Fruit fly (Drosophila melanogaster) whole organism, embryonic: ENCODE data around the gene CG44362.
A peak's percentile ranks its signal among the peaks of the same experiment; 100 is the strongest.

Experiments
- Adf1 ChIP-seq: fragments of 200-800 bp; sonication (Bioruptor generic); IDR thresholded peaks from 2 replicates; pipeline ENCODE4 v1.3.6; 2022; ENCODE audit warnings: missing biosample characterization, missing genetic modification characterization
- Antp ChIP-seq: fragments of 200-800 bp; sonication (Bioruptor generic); optimal IDR thresholded peaks from 3 replicates; lab custom pipeline; 2016; ENCODE audit warnings: missing biosample characterization, missing genetic modification characterization
- Atf-2 ChIP-seq: fragments of 200-800 bp; sonication (Bioruptor generic); optimal IDR thresholded peaks from 2 replicates; lab custom pipeline; 2016; ENCODE audit warnings: missing biosample characterization, missing genetic modification characterization
- CG10274 ChIP-seq: fragments of 200-800 bp; sonication (Bioruptor generic); optimal IDR thresholded peaks from 3 replicates; lab custom pipeline; 2017; ENCODE audit warnings: missing biosample characterization, mild to moderate bottlenecking, missing genetic modification characterization
- CG10979 ChIP-seq: fragments of 200-800 bp; sonication (Bioruptor generic); optimal IDR thresholded peaks from 2 replicates; lab custom pipeline; 2018; ENCODE audit warnings: missing biosample characterization, mild to moderate bottlenecking, missing genetic modification characterization, moderate library complexity
- CG11247 ChIP-seq: fragments of 200-800 bp; sonication (Bioruptor generic); IDR thresholded peaks from 2 replicates; pipeline ENCODE4 v1.3.6; 2022; ENCODE audit warnings: missing biosample characterization, missing genetic modification characterization
- CG12659 ChIP-seq: fragments of 200-800 bp; sonication (Bioruptor generic); optimal IDR thresholded peaks from 3 replicates; lab custom pipeline; 2017; ENCODE audit warnings: mild to moderate bottlenecking, missing biosample characterization, missing genetic modification reagents, missing genetic modification characterization
- CG1603 ChIP-seq: fragments of 200-800 bp; sonication (Bioruptor generic); optimal IDR thresholded peaks from 2 replicates; lab custom pipeline; 2019; ENCODE audit warnings: missing biosample characterization, mild to moderate bottlenecking, missing genetic modification characterization, moderate library complexity
- CG17328 ChIP-seq: fragments of 200-800 bp; sonication (Bioruptor generic); IDR thresholded peaks from 2 replicates; pipeline ENCODE4 v1.3.6; 2022; ENCODE audit warnings: missing biosample characterization, missing genetic modification characterization
- CG2678 ChIP-seq: fragments of 200-800 bp; sonication (Bioruptor generic); optimal IDR thresholded peaks from 3 replicates; lab custom pipeline; 2019; ENCODE audit warnings: missing biosample characterization, mild to moderate bottlenecking, missing genetic modification characterization, moderate library complexity
- CG32532 ChIP-seq: fragments of 200-800 bp; sonication (Bioruptor generic); IDR thresholded peaks from 2 replicates; pipeline ENCODE4 v1.3.6; 2022; ENCODE audit warnings: missing biosample characterization, missing genetic modification characterization
- CG32772 ChIP-seq: fragments of 200-800 bp; sonication (Bioruptor generic); IDR thresholded peaks from 2 replicates; pipeline ENCODE4 v1.3.6; 2022; ENCODE audit warnings: missing biosample characterization, missing genetic modification characterization
- CG4282 ChIP-seq: fragments of 200-800 bp; sonication (Bioruptor generic); optimal IDR thresholded peaks from 2 replicates; lab custom pipeline; 2016; ENCODE audit warnings: missing biosample characterization, missing genetic modification characterization
- CG4328 ChIP-seq: fragments of 200-800 bp; sonication (Bioruptor generic); optimal IDR thresholded peaks from 3 replicates; lab custom pipeline; 2017; ENCODE audit warnings: missing biosample characterization, missing genetic modification reagents, missing genetic modification characterization
- CG6254 ChIP-seq: fragments of 200-800 bp; sonication (Bioruptor generic); optimal IDR thresholded peaks from 3 replicates; lab custom pipeline; 2017; ENCODE audit warnings: mild to moderate bottlenecking, missing biosample characterization, missing genetic modification reagents, missing genetic modification characterization
- CG6272 ChIP-seq: fragments of 200-800 bp; sonication (Bioruptor generic); IDR thresholded peaks from 2 replicates; pipeline ENCODE4 v1.3.6; 2022; ENCODE audit warnings: missing biosample characterization, missing genetic modification characterization
- CG6765 ChIP-seq: fragments of 200-800 bp; sonication (Bioruptor generic); optimal IDR thresholded peaks from 3 replicates; lab custom pipeline; 2017; ENCODE audit warnings: missing biosample characterization, mild to moderate bottlenecking, missing genetic modification characterization
- CG7372 ChIP-seq: fragments of 200-800 bp; sonication (Bioruptor generic); IDR thresholded peaks from 2 replicates; pipeline ENCODE4 v1.3.6; 2022; ENCODE audit warnings: missing biosample characterization, missing genetic modification characterization
- CG7839 ChIP-seq: fragments of 200-800 bp; sonication (Bioruptor generic); optimal IDR thresholded peaks from 3 replicates; lab custom pipeline; 2018; ENCODE audit warnings: missing biosample characterization, mild to moderate bottlenecking, missing genetic modification characterization, moderate library complexity
- CG7928 ChIP-seq: fragments of 200-800 bp; sonication (Bioruptor generic); optimal IDR thresholded peaks from 2 replicates; lab custom pipeline; 2017; ENCODE audit warnings: missing biosample characterization, mild to moderate bottlenecking, missing genetic modification characterization
- CG8924 ChIP-seq: fragments of 200-800 bp; optimal IDR thresholded peaks from 3 replicates; lab custom pipeline; 2019; ENCODE audit warnings: missing biosample characterization, mild to moderate bottlenecking, missing genetic modification characterization, moderate library complexity
- CG9727 ChIP-seq: fragments of 200-800 bp; sonication (Bioruptor generic); optimal IDR thresholded peaks from 3 replicates; lab custom pipeline; 2017; ENCODE audit warnings: missing biosample characterization, mild to moderate bottlenecking, missing genetic modification characterization
- CG9797 ChIP-seq: fragments of 200-800 bp; sonication (Bioruptor generic); optimal IDR thresholded peaks from 3 replicates; lab custom pipeline; 2018; ENCODE audit warnings: missing biosample characterization, mild to moderate bottlenecking, missing genetic modification characterization
- ERR ChIP-seq: fragments of 200-800 bp; sonication (Bioruptor generic); optimal IDR thresholded peaks from 2 replicates; lab custom pipeline; 2016; ENCODE audit warnings: missing biosample characterization, missing genetic modification characterization
- Hr51 ChIP-seq, 2 experiments: fragments of 200-800 bp; sonication (Bioruptor generic); optimal IDR thresholded peaks; 2 replicates in 1 of 2; 3 replicates in 1 of 2; lab custom pipeline; 2016 to 2018; ENCODE audit warnings: missing biosample characterization in 2 of 2, missing genetic modification characterization in 2 of 2, mild to moderate bottlenecking in 1 of 2, moderate library complexity in 1 of 2
- Kr ChIP-seq: fragments of 200-800 bp; sonication (Bioruptor generic); optimal IDR thresholded peaks from 2 replicates; lab custom pipeline; 2017; ENCODE audit warnings: missing biosample characterization, mild to moderate bottlenecking, missing genetic modification characterization
- Nf-YA ChIP-seq: fragments of 200-800 bp; sonication (Bioruptor generic); IDR thresholded peaks from 2 replicates; pipeline ENCODE4 v1.3.6; 2022; ENCODE audit warnings: missing biosample characterization, missing genetic modification characterization
- Nf-YB ChIP-seq: fragments of 200-800 bp; sonication (Bioruptor generic); optimal IDR thresholded peaks from 3 replicates; lab custom pipeline; 2019; ENCODE audit warnings: missing biosample characterization, mild to moderate bottlenecking, missing genetic modification characterization, moderate library complexity
- Oli ChIP-seq: fragments of 200-800 bp; sonication (Bioruptor generic); optimal IDR thresholded peaks from 2 replicates; lab custom pipeline; 2018; ENCODE audit warnings: missing biosample characterization, mild to moderate bottlenecking, missing genetic modification characterization, moderate library complexity
- Sry-β ChIP-seq: fragments of 200-800 bp; sonication (Bioruptor generic); optimal IDR thresholded peaks from 2 replicates; lab custom pipeline; 2018; ENCODE audit warnings: missing biosample characterization, mild to moderate bottlenecking, missing genetic modification characterization, moderate library complexity
- Stat92E ChIP-seq, 3 experiments: fragments of >200 bp in 2 of 3; fragments of 200-800 bp in 1 of 3; sonication (Bioruptor generic) in 1 of 3; optimal IDR thresholded peaks; 2 replicates each; lab custom pipeline; 2017 to 2019; ENCODE audit warnings: missing biosample characterization in 3 of 3, missing genetic modification characterization in 3 of 3, mild to moderate bottlenecking in 1 of 3, moderate library complexity in 1 of 3
- TFAM ChIP-seq: fragments of 200-800 bp; sonication (Bioruptor generic); optimal IDR thresholded peaks from 2 replicates; lab custom pipeline; 2017; ENCODE audit warnings: missing biosample characterization, missing genetic modification characterization, inconsistent platforms
- amos ChIP-seq: fragments of 200-800 bp; sonication (Bioruptor generic); IDR thresholded peaks from 2 replicates; pipeline ENCODE4 v1.3.6; 2022; ENCODE audit warnings: missing biosample characterization, missing genetic modification characterization; ENCODE audit not compliant: partially characterized antibody
- danr ChIP-seq: fragments of 200-800 bp; sonication (Bioruptor generic); IDR thresholded peaks from 2 replicates; pipeline ENCODE4 v1.3.6; 2022; ENCODE audit warnings: missing biosample characterization, missing genetic modification characterization
- ftz-f1 ChIP-seq: fragments of 200-800 bp; sonication (Bioruptor generic); optimal IDR thresholded peaks from 2 replicates; lab custom pipeline; 2016; ENCODE audit warnings: missing biosample characterization, missing genetic modification characterization
- gsb ChIP-seq: fragments of 200-800 bp; sonication (Bioruptor generic); IDR thresholded peaks from 2 replicates; pipeline ENCODE4 v1.3.6; 2022; ENCODE audit warnings: missing biosample characterization, missing genetic modification characterization
- gt ChIP-seq: fragments of 200-800 bp; sonication (Bioruptor generic); IDR thresholded peaks from 2 replicates; pipeline ENCODE4 v1.3.6; 2022; ENCODE audit warnings: missing biosample characterization, missing genetic modification characterization
- hkb ChIP-seq, 2 experiments: fragments of 200-800 bp in 1 of 2; fragments of >200 bp in 1 of 2; sonication (Bioruptor generic) in 1 of 2; IDR thresholded peaks in 1 of 2; optimal IDR thresholded peaks in 1 of 2; 2 replicates each; pipeline versions ENCODE4 v1.3.6 to Lab custom; 2017 to 2022; ENCODE audit warnings: missing biosample characterization in 1 of 2, missing genetic modification characterization in 1 of 2
- jing ChIP-seq: fragments of 200-800 bp; sonication (Bioruptor generic); optimal IDR thresholded peaks from 2 replicates; lab custom pipeline; 2018; ENCODE audit warnings: missing biosample characterization, mild to moderate bottlenecking, missing genetic modification characterization
- kah ChIP-seq: fragments of 200-800 bp; sonication (Bioruptor generic); optimal IDR thresholded peaks from 2 replicates; lab custom pipeline; 2018; ENCODE audit warnings: missing biosample characterization, mild to moderate bottlenecking, missing genetic modification characterization
- lab ChIP-seq: fragments of 200-800 bp; sonication (Bioruptor generic); optimal IDR thresholded peaks from 3 replicates; lab custom pipeline; 2017; ENCODE audit warnings: missing biosample characterization, missing genetic modification characterization, mild to moderate bottlenecking, moderate library complexity, missing genetic modification reagents
- pfk ChIP-seq: fragments of 200-800 bp; sonication (Bioruptor generic); optimal IDR thresholded peaks from 2 replicates; lab custom pipeline; 2018; ENCODE audit warnings: missing biosample characterization, mild to moderate bottlenecking, missing genetic modification characterization, moderate library complexity
- pnt ChIP-seq: fragments of 200-800 bp; sonication (Bioruptor generic); optimal IDR thresholded peaks from 3 replicates; lab custom pipeline; 2016; ENCODE audit warnings: missing biosample characterization, missing genetic modification characterization
- slbo ChIP-seq: fragments of 200-800 bp; sonication (Bioruptor generic); IDR thresholded peaks from 2 replicates; pipeline ENCODE4 v1.3.6; 2022; ENCODE audit warnings: missing biosample characterization, missing genetic modification characterization
- trem ChIP-seq: fragments of 200-800 bp; optimal IDR thresholded peaks from 3 replicates; lab custom pipeline; 2019; ENCODE audit warnings: missing biosample characterization, mild to moderate bottlenecking, missing genetic modification characterization, moderate library complexity
- trh ChIP-seq: fragments of 200-800 bp; sonication (Bioruptor generic); optimal IDR thresholded peaks from 2 replicates; lab custom pipeline; 2016; ENCODE audit warnings: missing biosample characterization, missing genetic modification characterization
- vnd ChIP-seq: fragments of 200-800 bp; sonication (Bioruptor generic); IDR thresholded peaks from 3 replicates; pipeline ENCODE4 v1.3.6; 2022; ENCODE audit warnings: missing biosample characterization, missing genetic modification characterization; ENCODE audit not compliant: partially characterized antibody

Gene CG44362

DNA sequence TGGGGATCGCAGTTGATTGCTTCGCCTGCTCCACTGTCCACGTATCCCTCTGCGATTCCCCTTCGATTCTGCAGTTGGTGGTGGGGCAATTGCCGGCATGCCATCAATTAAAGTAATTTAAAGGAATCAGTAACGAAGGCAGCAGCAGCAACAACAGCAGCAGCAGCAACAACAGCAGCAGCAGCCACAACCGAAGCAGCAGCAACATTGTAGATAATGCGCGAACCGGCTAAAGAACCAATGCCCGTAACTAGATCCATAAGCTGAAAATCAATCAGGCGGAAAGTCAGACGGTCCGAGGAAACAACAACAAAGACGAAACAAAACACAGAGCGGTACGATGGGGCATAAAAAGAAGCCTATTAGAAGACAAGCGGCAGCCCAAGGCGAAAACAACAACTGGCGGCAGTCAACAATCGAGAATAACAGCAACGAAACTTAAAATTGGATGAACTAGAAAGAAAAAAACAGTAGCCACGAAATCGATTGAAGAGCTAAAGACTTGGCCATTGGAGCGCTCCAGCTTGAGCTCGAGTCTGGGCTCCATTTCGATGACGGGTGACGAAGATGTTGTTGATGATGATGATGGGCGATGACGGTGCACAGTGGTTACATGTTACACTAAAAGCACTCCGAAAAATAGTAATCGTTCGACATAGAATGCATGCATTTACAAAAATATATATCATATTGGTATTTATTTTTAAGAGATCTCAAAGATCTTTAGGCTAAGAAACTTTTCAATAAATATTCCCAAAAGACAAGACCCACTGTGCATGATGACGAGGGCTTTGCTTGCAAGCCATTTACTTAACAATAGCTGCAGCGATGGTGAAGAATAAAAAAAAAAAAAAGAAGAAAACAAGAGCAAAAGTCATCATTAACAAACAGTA is 8.3 kb downstream of the CG44362 start (continued):
- TF ChIP-seq danr (GFP tag; lab: Robert Waterston, UW) = peak; percentile 91
- TF ChIP-seq Hr51 (GFP tag; optimal IDR thresholded peaks at IDR 0.05; lab: Kevin White, UChicago) = peak; percentile 93 to 96
- no peak for TF ChIP-seq pfk (GFP tag; lab: Kevin White, UChicago)
- TF ChIP-seq ERR = peak; percentile 77
- TF ChIP-seq Stat92E (GFP tag; optimal IDR thresholded peaks at IDR 0.05; lab: Kevin White, UChicago) = peak in 1 of 3 experiments; percentile 93
- no peak for TF ChIP-seq amos (GFP tag; lab: Robert Waterston, UW)
- TF ChIP-seq CG32532 (GFP tag; lab: Robert Waterston, UW) = peak; percentile 94
- TF ChIP-seq Kr (GFP tag; lab: Kevin White, UChicago) = peak; percentile 63
- TF ChIP-seq CG7372 (GFP tag; lab: Robert Waterston, UW) = peak; percentile 93
- TF ChIP-seq CG10274 (GFP tag; lab: Kevin White, UChicago) = peak; percentile 74
- peak; percentile 98 for TF ChIP-seq CG17328 (GFP tag; lab: Robert Waterston, UW)
- peak; percentile 95 for TF ChIP-seq CG10979 (tag; lab: Kevin White, UChicago)
- peak; percentile 95 for TF ChIP-seq CG8924 (tag; lab: Kevin White, UChicago)
- peak; percentile 26 for TF ChIP-seq Adf1 (GFP tag; lab: Robert Waterston, UW)
- TF ChIP-seq Atf-2 (GFP tag; lab: Kevin White, UChicago) = peak; percentile 93
- peak; percentile 95 for TF ChIP-seq CG32772 (GFP tag; lab: Robert Waterston, UW)
- TF ChIP-seq ftz-f1 (GFP tag; lab: Kevin White, UChicago) = no peak
- TF ChIP-seq Sry-β (GFP tag; lab: Kevin White, UChicago) = peak; percentile 61
- peak; percentile 96 for TF ChIP-seq CG7839 (tag; lab: Kevin White, UChicago)
- 0 out of 3 replicates have a peak, but pooled peaks have one; percentile 41 for TF ChIP-seq vnd (GFP tag; lab: Robert Waterston, UW)
- TF ChIP-seq pnt (GFP tag; lab: Kevin White, UChicago) = peak; percentile 90
- peak; percentile 89 for TF ChIP-seq trh
- TF ChIP-seq CG1603 (tag; lab: Kevin White, UChicago) = peak; percentile 96
- TF ChIP-seq CG9797 = no peak
- no peak for TF ChIP-seq hkb (optimal IDR thresholded peaks at IDR 0.05; lab: Kevin White, UChicago)
- peak; percentile 97 for TF ChIP-seq hkb (GFP tag; IDR thresholded peaks at IDR 0.05; lab: Robert Waterston, UW)
- TF ChIP-seq Oli (tag; lab: Kevin White, UChicago) = peak; percentile 97
- peak; percentile 90 for TF ChIP-seq CG11247 (GFP tag; lab: Robert Waterston, UW)
- TF ChIP-seq Antp (GFP tag; lab: Kevin White, UChicago) = peak; percentile 92
- peak; percentile 78 for TF ChIP-seq CG6765
- peak; percentile 94 for TF ChIP-seq CG4282
- peak; percentile 89 for TF ChIP-seq lab (GFP tag; lab: Kevin White, UChicago)
- TF ChIP-seq CG6272 (GFP tag; lab: Robert Waterston, UW) = peak; percentile 90
- peak; percentile 91 for TF ChIP-seq CG9727 (GFP tag; lab: Kevin White, UChicago)
- peak; percentile 80 for TF ChIP-seq Nf-YB (GFP tag; lab: Kevin White, UChicago)
- TF ChIP-seq TFAM (GFP tag; lab: Kevin White, UChicago) = peak; percentile 91
- peak; percentile 78 for TF ChIP-seq CG4328 (GFP tag; lab: Kevin White, UChicago)
- TF ChIP-seq CG6254 (GFP tag; lab: Kevin White, UChicago) = peak; percentile 88
- TF ChIP-seq gt (GFP tag; lab: Robert Waterston, UW) = peak; percentile 89
- peak; percentile 93 for TF ChIP-seq Nf-YA
- peak; percentile 26 for TF ChIP-seq CG7928
- TF ChIP-seq gsb (GFP tag; lab: Robert Waterston, UW) = peak; percentile 84
- peak; percentile 91 for TF ChIP-seq slbo (GFP tag; lab: Robert Waterston, UW)
- peak; percentile 96 for TF ChIP-seq CG2678 (tag; lab: Kevin White, UChicago)
- TF ChIP-seq trem (tag; lab: Kevin White, UChicago) = peak; percentile 94
- peak; percentile 95 for TF ChIP-seq CG12659
- TF ChIP-seq jing = peak; percentile 91
- peak; percentile 86 for TF ChIP-seq kah (GFP tag; lab: Kevin White, UChicago)
